In the genomic region with DNA sequence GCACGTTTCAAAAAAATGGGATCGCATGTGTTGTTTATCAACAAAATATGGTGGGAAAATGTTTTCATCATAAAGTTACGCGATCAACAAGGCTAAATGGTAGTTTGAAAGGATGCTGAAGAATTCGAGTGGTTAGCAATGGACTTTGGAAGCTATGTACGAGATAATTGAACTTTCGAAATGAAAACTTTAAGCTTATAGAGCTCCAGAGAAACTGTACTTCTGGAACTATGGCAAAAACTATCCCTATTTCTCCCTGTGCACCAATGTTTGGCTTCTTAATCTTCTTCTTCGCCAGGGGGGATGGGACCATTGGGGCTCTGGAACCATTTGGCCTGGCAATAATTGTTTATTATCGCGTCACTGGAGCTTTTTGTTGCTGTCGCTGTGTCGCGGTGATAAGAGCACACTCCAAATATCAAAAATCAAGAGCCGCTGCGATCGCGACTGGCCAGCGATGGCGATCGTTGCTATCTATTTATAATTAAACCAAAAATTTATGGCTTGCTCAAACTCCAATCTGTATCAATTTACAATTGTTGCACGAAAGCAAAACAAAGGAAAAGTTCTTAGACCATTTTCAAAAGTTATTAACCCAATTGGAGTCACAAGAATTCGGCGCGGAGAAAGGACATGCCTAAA, we compare ENCODE assay signal across 3 fruit fly cellular contexts.
TF ChIP-seq lines count a peak whose summit lies in the region.

No protein-coding gene starts in this region.

TF ChIP-seq in whole organism, adult, 20 proteins besides CTCF, POLR2A, EP300 and RAD21 (continued from another document):
- peak; percentile 79 for TF ChIP-seq Mnt (GFP tag; optimal IDR thresholded peaks at IDR 0.05; lab: Kevin White, UChicago)
- peak; percentile 52 for TF ChIP-seq pad (GFP tag; optimal IDR thresholded peaks at IDR 0.05; lab: Kevin White, UChicago)
- peak; percentile 14 for TF ChIP-seq cic (GFP tag; optimal IDR thresholded peaks at IDR 0.05; lab: Kevin White, UChicago)
TF ChIP-seq in whole organism, adult: peak in this region for 13.

TF ChIP-seq in whole organism, embryonic, 481 proteins besides CTCF, POLR2A, EP300 and RAD21 (continued from another document and continues in another):
- TF ChIP-seq CG6683 (GFP tag; optimal IDR thresholded peaks at IDR 0.05; lab: Kevin White, UChicago) (peak; percentile 4), MBD-R2 (GFP tag; IDR thresholded peaks at IDR 0.05; lab: Robert Waterston, UW) (no peak), pzg (GFP tag; optimal IDR thresholded peaks at IDR 0.05; lab: Kevin White, UChicago) (no peak), HHEX (GFP tag; optimal IDR thresholded peaks at IDR 0.05; lab: Kevin White, UChicago) (peak; percentile 47), CG32532 (GFP tag; IDR thresholded peaks at IDR 0.05; lab: Robert Waterston, UW) (peak; percentile 23; the same call in 1 of the 2 replicates), dimm (GFP tag; IDR thresholded peaks at IDR 0.05; lab: Robert Waterston, UW) (no peak), C15 (GFP tag; IDR thresholded peaks at IDR 0.05; lab: Robert Waterston, UW) (no peak), CHES-1-like (GFP tag; optimal IDR thresholded peaks at IDR 0.05; lab: Kevin White, UChicago) (peak; percentile 50), cg (GFP tag; optimal IDR thresholded peaks at IDR 0.05; lab: Kevin White, UChicago) (no peak), Sox102F (GFP tag; optimal IDR thresholded peaks at IDR 0.05; lab: Kevin White, UChicago) (peak; percentile 8), CG14710 (tag; optimal IDR thresholded peaks at IDR 0.05; lab: Kevin White, UChicago) (no peak), CG17359 (tag; optimal IDR thresholded peaks at IDR 0.05; lab: Kevin White, UChicago) (no peak), Hr39 (optimal IDR thresholded peaks at IDR 0.05; lab: Kevin White, UChicago) (no peak), ap (GFP tag; IDR thresholded peaks at IDR 0.05; lab: Robert Waterston, UW) (no peak), ato (GFP tag; IDR thresholded peaks at IDR 0.05; lab: Robert Waterston, UW; ENCODE audit: partially characterized antibody) (no peak), trh (GFP tag; optimal IDR thresholded peaks at IDR 0.05; lab: Kevin White, UChicago) (no peak), CG10147 (GFP tag; optimal IDR thresholded peaks at IDR 0.05; lab: Kevin White, UChicago) (no peak), Dfd (GFP tag; optimal IDR thresholded peaks at IDR 0.05; lab: Kevin White, UChicago) (no peak), Camta (GFP tag; optimal IDR thresholded peaks at IDR 0.05; lab: Kevin White, UChicago) (no peak), Ets65A (GFP tag; lab: Kevin White, UChicago) (peak; percentile 94), CG2889 (GFP tag; IDR thresholded peaks at IDR 0.05; lab: Robert Waterston, UW) (no peak), CG7556 (GFP tag; optimal IDR thresholded peaks at IDR 0.05; lab: Kevin White, UChicago) (peak; percentile 54), exex (tag; optimal IDR thresholded peaks at IDR 0.05; lab: Kevin White, UChicago) (peak; percentile 88), CG6654 (GFP tag; optimal IDR thresholded peaks at IDR 0.05; lab: Kevin White, UChicago) (no peak), Med (GFP tag; lab: Kevin White, UChicago) (peak; percentile 82), Neu2 (GFP tag; optimal IDR thresholded peaks at IDR 0.05; lab: Kevin White, UChicago; ENCODE audit: borderline replicate concordance) (no peak), lab (GFP tag; optimal IDR thresholded peaks at IDR 0.05; lab: Kevin White, UChicago) (peak; percentile 79), pfk (GFP tag; optimal IDR thresholded peaks at IDR 0.05; lab: Kevin White, UChicago) (no peak), CG12391 (tag; optimal IDR thresholded peaks at IDR 0.05; lab: Kevin White, UChicago) (peak; percentile 20), NfI (GFP tag; optimal IDR thresholded peaks at IDR 0.05; lab: Kevin White, UChicago) (peak; percentile 20), CG6765 (GFP tag; optimal IDR thresholded peaks at IDR 0.05; lab: Kevin White, UChicago) (peak; percentile 13), CG4424 (GFP tag; optimal IDR thresholded peaks at IDR 0.05; lab: Kevin White, UChicago) (peak; percentile 5), nmo (GFP tag; optimal IDR thresholded peaks at IDR 0.05; lab: Kevin White, UChicago) (peak; percentile 11), CG17328 (GFP tag; IDR thresholded peaks at IDR 0.05; lab: Robert Waterston, UW) (no peak), inv (GFP tag; IDR thresholded peaks at IDR 0.05; lab: Robert Waterston, UW; ENCODE audit: partially characterized antibody) (no peak), sr (GFP tag; IDR thresholded peaks at IDR 0.05; lab: Robert Waterston, UW) (no peak), sim (GFP tag; IDR thresholded peaks at IDR 0.05; lab: Robert Waterston, UW) (no peak), CG2116 (GFP tag; optimal IDR thresholded peaks at IDR 0.05; lab: Kevin White, UChicago) (no peak), run (tag; optimal IDR thresholded peaks at IDR 0.05; lab: Kevin White, UChicago) (no peak), CG33557 (GFP tag; optimal IDR thresholded peaks at IDR 0.05; lab: Kevin White, UChicago) (no peak), CG7357 (GFP tag; IDR thresholded peaks at IDR 0.05; lab: Robert Waterston, UW) (no peak), pho (GFP tag; optimal IDR thresholded peaks at IDR 0.05; lab: Kevin White, UChicago) (peak; percentile 44), Nf-YB (GFP tag; optimal IDR thresholded peaks at IDR 0.05; lab: Kevin White, UChicago) (no peak), CG8388 (GFP tag; optimal IDR thresholded peaks at IDR 0.05; lab: Kevin White, UChicago) (no peak), Blimp-1 (GFP tag; optimal IDR thresholded peaks at IDR 0.05; lab: Kevin White, UChicago) (no peak), h (optimal IDR thresholded peaks at IDR 0.05; lab: Kevin White, UChicago) (no peak), CG9727 (GFP tag; optimal IDR thresholded peaks at IDR 0.05; lab: Kevin White, UChicago) (peak; percentile 60), CG2678 (tag; optimal IDR thresholded peaks at IDR 0.05; lab: Kevin White, UChicago) (peak; percentile 78), ham (GFP tag; IDR thresholded peaks at IDR 0.05; lab: Robert Waterston, UW) (no peak), nerfin-1 (tag; optimal IDR thresholded peaks at IDR 0.05; lab: Kevin White, UChicago) (no peak), CG4854 (GFP tag; optimal IDR thresholded peaks at IDR 0.05; lab: Kevin White, UChicago) (no peak), tll (GFP tag; optimal IDR thresholded peaks at IDR 0.05; lab: Kevin White, UChicago) (no peak), E2f1 (GFP tag; IDR thresholded peaks at IDR 0.05; lab: Robert Waterston, UW) (0 out of 2 replicates have a peak, but pooled peaks have one; percentile 8), Ets97D (GFP tag; optimal IDR thresholded peaks at IDR 0.05; lab: Kevin White, UChicago) (no peak), fru (optimal IDR thresholded peaks at IDR 0.05; lab: Kevin White, UChicago) (no peak), Abd-B (GFP tag; optimal IDR thresholded peaks at IDR 0.05; lab: Kevin White, UChicago) (no peak), cwo (GFP tag; optimal IDR thresholded peaks at IDR 0.05; lab: Kevin White, UChicago) (peak; percentile 83), otp (GFP tag; IDR thresholded peaks at IDR 0.05; lab: Robert Waterston, UW) (no peak), Atf6 (GFP tag; IDR thresholded peaks at IDR 0.05; lab: Robert Waterston, UW) (0 out of 2 replicates have a peak, but pooled peaks have one; percentile 63), Sin3A (optimal IDR thresholded peaks at IDR 0.05; lab: Kevin White, UChicago) (no peak), CG8281 (tag; optimal IDR thresholded peaks at IDR 0.05; lab: Kevin White, UChicago) (no peak), stwl (tag; optimal IDR thresholded peaks at IDR 0.05; lab: Kevin White, UChicago) (no peak)

TF ChIP-seq in whole organism, prepupa, 60 proteins besides CTCF, POLR2A, EP300 and RAD21 (continued from another document):
- no peak for TF ChIP-seq dac (GFP tag; optimal IDR thresholded peaks at IDR 0.05; lab: Kevin White, UChicago)
- no peak for TF ChIP-seq ss (GFP tag; optimal IDR thresholded peaks at IDR 0.05; lab: Kevin White, UChicago)
- peak; percentile 7 for TF ChIP-seq net (GFP tag; optimal IDR thresholded peaks at IDR 0.05; lab: Kevin White, UChicago)
- TF ChIP-seq Hr4 (GFP tag; optimal IDR thresholded peaks at IDR 0.05; lab: Kevin White, UChicago): peak; percentile 47
- no peak for TF ChIP-seq Sox15 (GFP tag; optimal IDR thresholded peaks at IDR 0.05; lab: Kevin White, UChicago)
TF ChIP-seq in whole organism, prepupa: peak in this region for 11.
